Fruit fly (Drosophila melanogaster): ENCODE data around the gene Cog4.

Gene Cog4

DNA sequence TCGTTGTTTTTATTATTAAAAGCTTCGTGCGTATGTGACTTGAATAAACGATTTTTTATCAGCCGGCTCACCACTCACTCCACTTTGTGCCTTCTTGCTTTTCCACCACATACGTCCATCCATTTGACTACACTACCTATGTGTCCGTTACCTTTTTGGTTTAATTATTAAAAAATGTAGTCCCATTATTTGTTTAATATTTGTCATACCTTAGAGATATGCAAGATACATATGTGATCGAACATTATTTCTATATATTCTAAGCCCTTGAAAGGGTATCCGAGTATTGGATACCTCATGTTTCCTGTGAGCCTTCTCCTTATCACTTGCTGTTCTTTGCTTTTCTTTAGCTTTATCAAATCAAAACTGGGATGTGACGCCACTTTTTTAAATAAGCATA is 30.8 kb upstream of the Cog4 start (continued):
- peak; percentile 26; the same call in 1 of the 2 replicates for TF ChIP-seq Adf1 (GFP tag; IDR thresholded peaks at IDR 0.05)
- peak; percentile 14 for TF ChIP-seq CG10654 (GFP tag; optimal IDR thresholded peaks at IDR 0.05)
- TF ChIP-seq oc (tag; optimal IDR thresholded peaks at IDR 0.05) = no peak
- TF ChIP-seq CG10209 (GFP tag; optimal IDR thresholded peaks at IDR 0.05) = peak; percentile 34
- TF ChIP-seq grau (tag; optimal IDR thresholded peaks at IDR 0.05) = peak; percentile 71
- TF ChIP-seq Lhr (GFP tag; optimal IDR thresholded peaks at IDR 0.05) = no peak
- TF ChIP-seq ewg (GFP tag; optimal IDR thresholded peaks at IDR 0.05) = peak; percentile 16
- TF ChIP-seq vnd (GFP tag; IDR thresholded peaks at IDR 0.05; ENCODE audit: partially characterized antibody) = no peak
- peak; percentile 65; the same call in 2 of the 3 replicates for TF ChIP-seq ken (GFP tag; IDR thresholded peaks at IDR 0.05)
- peak; percentile 50 for TF ChIP-seq CG12659 (GFP tag; optimal IDR thresholded peaks at IDR 0.05)
- peak; percentile 68 for TF ChIP-seq CG7839 (tag; optimal IDR thresholded peaks at IDR 0.05)
- TF ChIP-seq crp (GFP tag; optimal IDR thresholded peaks at IDR 0.05) = no peak
- TF ChIP-seq Xrp1 (GFP tag; IDR thresholded peaks at IDR 0.05) = peak; percentile 74
- TF ChIP-seq lab (GFP tag; optimal IDR thresholded peaks at IDR 0.05) = peak; percentile 88
- TF ChIP-seq eve (GFP tag; optimal IDR thresholded peaks at IDR 0.05) = peak in 1 of 2 experiments; percentile 66
- TF ChIP-seq pzg (GFP tag; optimal IDR thresholded peaks at IDR 0.05) = no peak
- no peak for TF ChIP-seq CG15696 (tag; optimal IDR thresholded peaks at IDR 0.05)
- no peak for TF ChIP-seq CG13287 (GFP tag; IDR thresholded peaks at IDR 0.05; ENCODE audit: partially characterized antibody)
- TF ChIP-seq pnt (GFP tag; optimal IDR thresholded peaks at IDR 0.05) = peak; percentile 34
- peak; percentile 14 for TF ChIP-seq CG8359 (GFP tag; optimal IDR thresholded peaks at IDR 0.05; ENCODE audit: borderline replicate concordance)
- TF ChIP-seq klu (GFP tag; IDR thresholded peaks at IDR 0.05) = 0 out of 2 replicates have a peak, but pooled peaks have one; percentile 24
- TF ChIP-seq bcd (GFP tag; optimal IDR thresholded peaks at IDR 0.05) = peak; percentile 66
- TF ChIP-seq ap (GFP tag; IDR thresholded peaks at IDR 0.05) = no peak
- no peak for TF ChIP-seq gce (GFP tag; IDR thresholded peaks at IDR 0.05)
- peak; percentile 51; the same call in 1 of the 2 replicates for TF ChIP-seq ara (GFP tag; IDR thresholded peaks at IDR 0.05)
- no peak for TF ChIP-seq dan (GFP tag; IDR thresholded peaks at IDR 0.05)
- peak; percentile 69; the same call in 1 of the 3 replicates for TF ChIP-seq H15 (GFP tag; IDR thresholded peaks at IDR 0.05)
- no peak for TF ChIP-seq Kr (GFP tag; optimal IDR thresholded peaks at IDR 0.05)
- TF ChIP-seq prd (optimal IDR thresholded peaks at IDR 0.05) = no peak
- peak; percentile 64 for TF ChIP-seq prd (GFP tag; IDR thresholded peaks at IDR 0.05)
- TF ChIP-seq Taf1 (GFP tag; IDR thresholded peaks at IDR 0.05) = peak; percentile 26; the same call in 1 of the 2 replicates
- peak; percentile 67 for TF ChIP-seq CG13894 (tag; optimal IDR thresholded peaks at IDR 0.05)
- peak; percentile 73 for TF ChIP-seq Oaz (GFP tag; IDR thresholded peaks at IDR 0.05)
- peak; percentile 69 for TF ChIP-seq dmrt99B (tag; optimal IDR thresholded peaks at IDR 0.05)
- TF ChIP-seq CG13624 (GFP tag; optimal IDR thresholded peaks at IDR 0.05) = peak; percentile 54
- peak; percentile 31 for TF ChIP-seq pho (GFP tag; optimal IDR thresholded peaks at IDR 0.05)
- peak; percentile 5 for TF ChIP-seq Hand (GFP tag; optimal IDR thresholded peaks at IDR 0.05)
- peak; percentile 68 for TF ChIP-seq Ets65A (GFP tag)
- TF ChIP-seq CG11085 (GFP tag; IDR thresholded peaks at IDR 0.05) = no peak
- TF ChIP-seq so (GFP tag; IDR thresholded peaks at IDR 0.05) = peak; percentile 24; the same call in 1 of the 3 replicates
- TF ChIP-seq knrl (GFP tag; IDR thresholded peaks at IDR 0.05; ENCODE audit: partially characterized antibody) = no peak
- peak; percentile 43 for TF ChIP-seq CG10979 (tag; optimal IDR thresholded peaks at IDR 0.05)
- TF ChIP-seq usp (GFP tag; optimal IDR thresholded peaks at IDR 0.05) = no peak
- no peak for TF ChIP-seq Dip2 (GFP tag; IDR thresholded peaks at IDR 0.05)
- peak; percentile 71 for TF ChIP-seq HLH3B (GFP tag; IDR thresholded peaks at IDR 0.05)
- no peak for TF ChIP-seq CG14860 (GFP tag; IDR thresholded peaks at IDR 0.05; ENCODE audit: partially characterized antibody)
- peak; percentile 60 for TF ChIP-seq mam (GFP tag; optimal IDR thresholded peaks at IDR 0.05)
- TF ChIP-seq repo (GFP tag; optimal IDR thresholded peaks at IDR 0.05) = no peak
- no peak for TF ChIP-seq CG2875 (GFP tag; optimal IDR thresholded peaks at IDR 0.05)
- 0 out of 2 replicates have a peak, but pooled peaks have one; percentile 20 for TF ChIP-seq GATAe (GFP tag; conservative IDR thresholded peaks at IDR 0.05)

All from whole organism, embryonic.